Fruit fly (Drosophila melanogaster): Measurements from ENCODE around the gene CG14304.

Gene CG14304

dm6 chr3R:18658945-18659642 is 38.0 kb upstream of the CG14304 start, which contains the start of the genes CG31224 and CstF64 (continued):
- TF ChIP-seq CG2678 (tag; optimal IDR thresholded peaks at IDR 0.05): no peak
- no peak for TF ChIP-seq CG14860 (GFP tag; IDR thresholded peaks at IDR 0.05; ENCODE audit: partially characterized antibody)
- TF ChIP-seq cg (GFP tag; optimal IDR thresholded peaks at IDR 0.05): peak; percentile 96
- peak; percentile 95 for TF ChIP-seq Sry-β (GFP tag; optimal IDR thresholded peaks at IDR 0.05)
- TF ChIP-seq jigr1 (GFP tag; IDR thresholded peaks at IDR 0.05): 0 out of 3 replicates have a peak, but pooled peaks have one; percentile 8
- TF ChIP-seq B-H1 (GFP tag; IDR thresholded peaks at IDR 0.05): peak; percentile 78
- TF ChIP-seq CG16813 (GFP tag; IDR thresholded peaks at IDR 0.05; ENCODE audit: partially characterized antibody): peak; percentile 34; the same call in 1 of the 3 replicates
- peak; percentile 87 for TF ChIP-seq bab2 (GFP tag; optimal IDR thresholded peaks at IDR 0.05)
- peak; percentile 65 for TF ChIP-seq CG8089 (GFP tag; optimal IDR thresholded peaks at IDR 0.05)
- TF ChIP-seq NC2α (GFP tag; optimal IDR thresholded peaks at IDR 0.05): peak; percentile 69
- peak; percentile 92 for TF ChIP-seq Hsf (GFP tag; optimal IDR thresholded peaks at IDR 0.05)
- peak; percentile 68 for TF ChIP-seq stwl (tag; optimal IDR thresholded peaks at IDR 0.05)
- peak; percentile 80 for TF ChIP-seq stc (GFP tag; IDR thresholded peaks at IDR 0.05)
- peak; percentile 82 for TF ChIP-seq pb (GFP tag; optimal IDR thresholded peaks at IDR 0.05)
- TF ChIP-seq Spps (tag; optimal IDR thresholded peaks at IDR 0.05): peak; percentile 73
- peak; percentile 64; the same call in 1 of the 2 replicates for TF ChIP-seq sens-2 (GFP tag; IDR thresholded peaks at IDR 0.05)
- no peak for TF ChIP-seq CG2199 (GFP tag; IDR thresholded peaks at IDR 0.05)
- peak; percentile 77 for TF ChIP-seq vfl (GFP tag; optimal IDR thresholded peaks at IDR 0.05)
- no peak; the same call in 1 of the 2 replicates for TF ChIP-seq unc-4 (GFP tag; IDR thresholded peaks at IDR 0.05; ENCODE audit: partially characterized antibody)
- TF ChIP-seq Doc3 (GFP tag; IDR thresholded peaks at IDR 0.05; ENCODE audit: partially characterized antibody): no peak
- peak; percentile 70 for TF ChIP-seq CG15514 (GFP tag; optimal IDR thresholded peaks at IDR 0.05)
- TF ChIP-seq CG31388 (GFP tag; optimal IDR thresholded peaks at IDR 0.05): peak; percentile 52
- peak; percentile 54 for TF ChIP-seq kni (GFP tag; optimal IDR thresholded peaks at IDR 0.05)
- peak; percentile 76 for TF ChIP-seq CG14667 (GFP tag; IDR thresholded peaks at IDR 0.05)
- TF ChIP-seq CG10979 (tag; optimal IDR thresholded peaks at IDR 0.05): peak; percentile 76
- TF ChIP-seq salm (tag; optimal IDR thresholded peaks at IDR 0.05): peak; percentile 36
- peak; percentile 89 for TF ChIP-seq CG14710 (tag; optimal IDR thresholded peaks at IDR 0.05)
- TF ChIP-seq CG1529 (GFP tag; optimal IDR thresholded peaks at IDR 0.05): no peak
- TF ChIP-seq CG18619 (GFP tag; optimal IDR thresholded peaks at IDR 0.05): peak; percentile 81
- no peak for TF ChIP-seq CG10321 (GFP tag; IDR thresholded peaks at IDR 0.05)
- TF ChIP-seq NC2β (GFP tag; optimal IDR thresholded peaks at IDR 0.05): peak; percentile 88
- no peak for TF ChIP-seq bbx (GFP tag; IDR thresholded peaks at IDR 0.05; ENCODE audit: partially characterized antibody)
- TF ChIP-seq CG9932 (GFP tag; IDR thresholded peaks at IDR 0.05): peak; percentile 93
- peak; percentile 86 for TF ChIP-seq NfI (GFP tag; optimal IDR thresholded peaks at IDR 0.05)
- TF ChIP-seq CG7928 (GFP tag; optimal IDR thresholded peaks at IDR 0.05): peak; percentile 94
- no peak for TF ChIP-seq hth (optimal IDR thresholded peaks at IDR 0.05)
- peak; percentile 65 for TF ChIP-seq jing (GFP tag; optimal IDR thresholded peaks at IDR 0.05)
- peak; percentile 83 for TF ChIP-seq CG13424 (tag; optimal IDR thresholded peaks at IDR 0.05)
- peak; percentile 77 for TF ChIP-seq MBD-R2 (GFP tag; IDR thresholded peaks at IDR 0.05)
- peak; percentile 66 for TF ChIP-seq p53 (GFP tag; optimal IDR thresholded peaks at IDR 0.05)
- no peak for TF ChIP-seq wek (GFP tag; optimal IDR thresholded peaks at IDR 0.05)
- peak; percentile 81 for TF ChIP-seq CG6272 (GFP tag; IDR thresholded peaks at IDR 0.05)
- TF ChIP-seq Gug (GFP tag; IDR thresholded peaks at IDR 0.05): peak; percentile 75
- TF ChIP-seq cad (GFP tag; optimal IDR thresholded peaks at IDR 0.05): no peak
- peak; percentile 84 for TF ChIP-seq Camta (GFP tag; optimal IDR thresholded peaks at IDR 0.05)
- TF ChIP-seq CG3995 (GFP tag; optimal IDR thresholded peaks at IDR 0.05): peak; percentile 58
- peak; percentile 90 for TF ChIP-seq CG12659 (GFP tag; optimal IDR thresholded peaks at IDR 0.05)
- peak; percentile 55 for TF ChIP-seq cwo (GFP tag; optimal IDR thresholded peaks at IDR 0.05)
- TF ChIP-seq az2 (GFP tag; optimal IDR thresholded peaks at IDR 0.05): peak; percentile 83
